Fruit fly (Drosophila melanogaster) whole organism, embryonic: ENCODE results near the gene CG4709.

Source experiments
- Aef1 ChIP-seq: fragments of 200-800 bp; sonication (Bioruptor generic); IDR thresholded peaks from 3 replicates; pipeline ENCODE4 v1.3.6; 2022; ENCODE audit warnings: missing biosample characterization, missing genetic modification characterization
- Atf-2 ChIP-seq: fragments of 200-800 bp; sonication (Bioruptor generic); optimal IDR thresholded peaks from 2 replicates; lab custom pipeline; 2016; ENCODE audit warnings: missing biosample characterization, missing genetic modification characterization
- C15 ChIP-seq: fragments of 200-800 bp; sonication (Bioruptor generic); IDR thresholded peaks from 3 replicates; pipeline ENCODE4 v1.3.6; 2022; ENCODE audit warnings: missing biosample characterization, missing genetic modification characterization
- CG10979 ChIP-seq: fragments of 200-800 bp; sonication (Bioruptor generic); optimal IDR thresholded peaks from 2 replicates; lab custom pipeline; 2018; ENCODE audit warnings: missing biosample characterization, mild to moderate bottlenecking, missing genetic modification characterization, moderate library complexity
- CG11504 ChIP-seq: fragments of 200-800 bp; sonication (Bioruptor generic); optimal IDR thresholded peaks from 3 replicates; lab custom pipeline; 2019; ENCODE audit warnings: missing biosample characterization, mild to moderate bottlenecking, missing genetic modification characterization, moderate library complexity
- CG12769 ChIP-seq: fragments of 200-800 bp; sonication (Bioruptor generic); optimal IDR thresholded peaks from 2 replicates; lab custom pipeline; 2019; ENCODE audit warnings: missing biosample characterization, mild to moderate bottlenecking, missing genetic modification characterization, moderate library complexity
- CG15601 ChIP-seq: fragments of 200-800 bp; sonication (Bioruptor generic); optimal IDR thresholded peaks from 3 replicates; lab custom pipeline; 2019; ENCODE audit warnings: missing biosample characterization, mild to moderate bottlenecking, missing genetic modification characterization, moderate library complexity
- CG18262 ChIP-seq: fragments of 200-800 bp; optimal IDR thresholded peaks from 3 replicates; lab custom pipeline; 2019; ENCODE audit warnings: missing biosample characterization, mild to moderate bottlenecking, missing genetic modification characterization, moderate library complexity
- CG2678 ChIP-seq: fragments of 200-800 bp; sonication (Bioruptor generic); optimal IDR thresholded peaks from 3 replicates; lab custom pipeline; 2019; ENCODE audit warnings: missing biosample characterization, mild to moderate bottlenecking, missing genetic modification characterization, moderate library complexity
- CG34422 ChIP-seq: fragments of 200-800 bp; sonication (Bioruptor generic); IDR thresholded peaks from 3 replicates; pipeline ENCODE4 v1.3.6; 2022; ENCODE audit warnings: missing biosample characterization, missing genetic modification characterization
- CG43689 ChIP-seq: fragments of 200-800 bp; sonication (Bioruptor generic); IDR thresholded peaks from 2 replicates; pipeline ENCODE4 v1.3.6; 2022; ENCODE audit warnings: missing biosample characterization, missing genetic modification characterization
- CG4404 ChIP-seq: fragments of 200-800 bp; sonication (Bioruptor generic); IDR thresholded peaks from 2 replicates; pipeline ENCODE4 v1.3.6; 2022; ENCODE audit warnings: missing biosample characterization, missing genetic modification characterization
- CG4820 ChIP-seq: fragments of 200-800 bp; sonication (Bioruptor generic); optimal IDR thresholded peaks from 3 replicates; lab custom pipeline; 2016; ENCODE audit warnings: missing biosample characterization, missing genetic modification characterization
- CG5953 ChIP-seq: fragments of 200-800 bp; sonication (Bioruptor generic); IDR thresholded peaks from 2 replicates; pipeline ENCODE4 v1.3.6; 2022; ENCODE audit warnings: missing biosample characterization, missing genetic modification characterization
- CG7987 ChIP-seq: fragments of 200-800 bp; sonication (Bioruptor generic); optimal IDR thresholded peaks from 2 replicates; lab custom pipeline; 2018; ENCODE audit warnings: missing biosample characterization, mild to moderate bottlenecking, missing genetic modification characterization, moderate library complexity
- CTCF ChIP-seq: fragments of 200-800 bp; sonication (Bioruptor generic); optimal IDR thresholded peaks from 2 replicates; lab custom pipeline; 2017; ENCODE audit warnings: missing biosample characterization, mild to moderate bottlenecking, missing genetic modification characterization, moderate library complexity
- Dll ChIP-seq: fragments of 200-800 bp; sonication (Bioruptor generic); IDR thresholded peaks from 4 replicates; pipeline ENCODE4 v1.3.6; 2022; ENCODE audit warnings: missing biosample characterization, missing genetic modification characterization; ENCODE audit not compliant: partially characterized antibody
- Fer1 ChIP-seq: fragments of 200-800 bp; sonication (Bioruptor generic); optimal IDR thresholded peaks from 2 replicates; lab custom pipeline; 2017; ENCODE audit warnings: missing biosample characterization, mild to moderate bottlenecking, missing genetic modification characterization
- Gsc ChIP-seq: fragments of 200-800 bp; sonication (Bioruptor generic); IDR thresholded peaks from 2 replicates; pipeline ENCODE4 v1.3.6; 2022; ENCODE audit warnings: missing biosample characterization, missing genetic modification characterization
- H15 ChIP-seq: fragments of 200-800 bp; sonication (Bioruptor generic); IDR thresholded peaks from 3 replicates; pipeline ENCODE4 v1.3.6; 2022; ENCODE audit warnings: missing biosample characterization, missing genetic modification characterization
- HLHmδ ChIP-seq: fragments of 200-800 bp; sonication (Bioruptor generic); optimal IDR thresholded peaks from 2 replicates; lab custom pipeline; 2018; ENCODE audit warnings: missing biosample characterization, mild to moderate bottlenecking, missing genetic modification characterization, moderate library complexity
- Hand ChIP-seq: fragments of 200-800 bp; sonication (Bioruptor generic); optimal IDR thresholded peaks from 2 replicates; lab custom pipeline; 2017; ENCODE audit warnings: mild to moderate bottlenecking, missing biosample characterization, missing genetic modification reagents, missing genetic modification characterization
- HmgZ ChIP-seq: fragments of 200-800 bp; sonication (Bioruptor generic); optimal IDR thresholded peaks from 2 replicates; lab custom pipeline; 2018; ENCODE audit warnings: missing biosample characterization, mild to moderate bottlenecking, missing genetic modification characterization
- Hr78 ChIP-seq, 2 experiments: fragments of 200-800 bp in 1 of 2; fragments of >200 bp in 1 of 2; sonication (Bioruptor generic) in 1 of 2; optimal IDR thresholded peaks; 2 replicates each; lab custom pipeline; 2017 to 2019; ENCODE audit warnings: missing biosample characterization in 2 of 2, missing genetic modification characterization in 2 of 2, mild to moderate bottlenecking in 1 of 2, moderate library complexity in 1 of 2
- Lhr ChIP-seq: fragments of 200-800 bp; sonication (Bioruptor generic); optimal IDR thresholded peaks from 3 replicates; lab custom pipeline; 2017; ENCODE audit warnings: mild to moderate bottlenecking, missing biosample characterization, missing genetic modification reagents, missing genetic modification characterization
- Opbp ChIP-seq: fragments of 200-800 bp; sonication (Bioruptor generic); IDR thresholded peaks from 3 replicates; pipeline ENCODE4 v1.3.6; 2022; ENCODE audit warnings: missing biosample characterization, missing genetic modification characterization; ENCODE audit not compliant: partially characterized antibody
- Poxn ChIP-seq: fragments of 200-800 bp; sonication (Bioruptor generic); IDR thresholded peaks from 2 replicates; pipeline ENCODE4 v1.3.6; 2022; ENCODE audit warnings: missing biosample characterization, missing genetic modification characterization
- Six4 ChIP-seq: fragments of 200-800 bp; sonication (Bioruptor generic); optimal IDR thresholded peaks from 2 replicates; lab custom pipeline; 2016; ENCODE audit warnings: missing biosample characterization, missing genetic modification characterization
- Spps ChIP-seq: fragments of 200-800 bp; sonication (Bioruptor generic); optimal IDR thresholded peaks from 2 replicates; lab custom pipeline; 2018; ENCODE audit warnings: missing biosample characterization, mild to moderate bottlenecking, missing genetic modification characterization
- Tbp ChIP-seq: fragments of >200 bp; optimal IDR thresholded peaks from 2 replicates; lab custom pipeline; 2018; ENCODE audit warnings: missing biosample characterization, missing genetic modification characterization
- Xrp1 ChIP-seq: fragments of 200-800 bp; sonication (Bioruptor generic); IDR thresholded peaks from 2 replicates; pipeline ENCODE4 v1.3.6; 2022; ENCODE audit warnings: missing biosample characterization, missing genetic modification characterization
- bigmax ChIP-seq: fragments of 200-800 bp; sonication (Bioruptor generic); optimal IDR thresholded peaks from 2 replicates; lab custom pipeline; 2018; ENCODE audit warnings: missing biosample characterization, mild to moderate bottlenecking, missing genetic modification characterization
- chif ChIP-seq, 2 experiments: fragments of 200-800 bp; sonication (Bioruptor generic); optimal IDR thresholded peaks; 3 replicates each; lab custom pipeline; 2016; ENCODE audit warnings: missing biosample characterization in 2 of 2, missing genetic modification characterization in 2 of 2
- chinmo ChIP-seq: fragments of 200-800 bp; sonication (Bioruptor generic); IDR thresholded peaks from 4 replicates; pipeline ENCODE4 v1.3.6; 2022; ENCODE audit warnings: missing biosample characterization, missing genetic modification characterization; ENCODE audit not compliant: partially characterized antibody
- emc ChIP-seq: fragments of 200-800 bp; sonication (Bioruptor generic); optimal IDR thresholded peaks from 2 replicates; lab custom pipeline; 2016; ENCODE audit warnings: missing biosample characterization, missing genetic modification characterization
- ham ChIP-seq: fragments of 200-800 bp; sonication (Bioruptor generic); IDR thresholded peaks from 2 replicates; pipeline ENCODE4 v1.3.6; 2022; ENCODE audit warnings: missing biosample characterization, missing genetic modification characterization
- lilli ChIP-seq: fragments of 200-800 bp; sonication (Bioruptor generic); optimal IDR thresholded peaks from 3 replicates; lab custom pipeline; 2016; ENCODE audit warnings: missing biosample characterization, missing genetic modification characterization
- lola ChIP-seq, 3 experiments: fragments of >200 bp in 2 of 3; fragments of 200-800 bp in 1 of 3; sonication (Bioruptor generic) in 1 of 3; optimal IDR thresholded peaks; 2 replicates each; lab custom pipeline; 2017 to 2019; ENCODE audit warnings: missing biosample characterization in 3 of 3, missing genetic modification characterization in 3 of 3, mild to moderate bottlenecking in 1 of 3, moderate library complexity in 1 of 3
- mam ChIP-seq: fragments of 200-800 bp; sonication (Bioruptor generic); optimal IDR thresholded peaks from 3 replicates; lab custom pipeline; 2016; ENCODE audit warnings: missing biosample characterization, missing genetic modification characterization
- nau ChIP-seq: fragments of 200-800 bp; sonication (Bioruptor generic); optimal IDR thresholded peaks from 3 replicates; lab custom pipeline; 2017; ENCODE audit warnings: missing biosample characterization, mild to moderate bottlenecking, missing genetic modification characterization, missing genetic modification reagents
- nerfin-2 ChIP-seq: fragments of 200-800 bp; sonication (Bioruptor generic); IDR thresholded peaks from 2 replicates; pipeline ENCODE4 v1.3.6; 2022; ENCODE audit warnings: missing biosample characterization, missing genetic modification characterization; ENCODE audit not compliant: partially characterized antibody
- nmo ChIP-seq: fragments of 200-800 bp; sonication (Bioruptor generic); optimal IDR thresholded peaks from 2 replicates; lab custom pipeline; 2018; ENCODE audit warnings: missing biosample characterization, mild to moderate bottlenecking, missing genetic modification characterization, moderate library complexity
- phol ChIP-seq: fragments of 200-800 bp; sonication (Bioruptor generic); optimal IDR thresholded peaks from 3 replicates; lab custom pipeline; 2018; ENCODE audit warnings: missing biosample characterization, mild to moderate bottlenecking, missing genetic modification characterization, moderate library complexity
- pnt ChIP-seq: fragments of 200-800 bp; sonication (Bioruptor generic); optimal IDR thresholded peaks from 3 replicates; lab custom pipeline; 2016; ENCODE audit warnings: missing biosample characterization, missing genetic modification characterization
- pzg ChIP-seq: fragments of 200-800 bp; sonication (Bioruptor generic); optimal IDR thresholded peaks from 3 replicates; lab custom pipeline; 2018; ENCODE audit warnings: missing biosample characterization, mild to moderate bottlenecking, missing genetic modification characterization, moderate library complexity
- repo ChIP-seq: fragments of 200-800 bp; sonication (Bioruptor generic); optimal IDR thresholded peaks from 2 replicates; lab custom pipeline; 2016; ENCODE audit warnings: missing biosample characterization, missing genetic modification characterization
- sd ChIP-seq: fragments of 200-800 bp; sonication (Bioruptor generic); optimal IDR thresholded peaks from 3 replicates; lab custom pipeline; 2018; ENCODE audit warnings: missing biosample characterization, mild to moderate bottlenecking, missing genetic modification characterization, moderate library complexity
- sens-2 ChIP-seq: fragments of 200-800 bp; sonication (Bioruptor generic); IDR thresholded peaks from 2 replicates; pipeline ENCODE4 v1.3.6; 2022; ENCODE audit warnings: missing biosample characterization, missing genetic modification characterization
- slbo ChIP-seq: fragments of 200-800 bp; sonication (Bioruptor generic); IDR thresholded peaks from 2 replicates; pipeline ENCODE4 v1.3.6; 2022; ENCODE audit warnings: missing biosample characterization, missing genetic modification characterization
- trh ChIP-seq: fragments of 200-800 bp; sonication (Bioruptor generic); optimal IDR thresholded peaks from 2 replicates; lab custom pipeline; 2016; ENCODE audit warnings: missing biosample characterization, missing genetic modification characterization
- zfh1 ChIP-seq: fragments of 200-800 bp; sonication (Bioruptor generic); IDR thresholded peaks from 3 replicates; pipeline ENCODE4 v1.3.6; 2022; ENCODE audit warnings: missing biosample characterization, missing genetic modification characterization

CG4709 gene

DNA sequence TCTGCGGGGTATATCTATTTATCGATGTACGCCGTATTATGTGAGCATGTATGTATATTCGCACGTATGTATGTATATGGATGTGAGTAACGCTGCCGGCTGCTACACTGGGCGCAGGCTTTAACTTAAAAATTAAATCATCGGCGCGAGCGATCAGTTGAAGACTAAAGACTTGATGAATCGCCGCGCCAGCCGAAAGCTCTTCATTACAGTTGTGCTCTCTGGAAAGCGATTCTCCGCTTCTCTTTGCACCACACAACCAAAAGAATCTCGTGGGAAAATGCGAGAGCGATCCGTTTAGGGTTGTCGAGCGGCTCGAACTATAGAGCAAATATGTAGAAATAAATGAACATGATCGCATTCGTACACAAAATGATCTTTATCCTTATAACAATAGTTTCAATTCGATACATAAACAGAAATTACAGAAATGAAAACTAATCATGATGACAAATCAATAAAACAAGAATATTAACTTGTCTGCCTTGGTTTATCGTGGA, 45.6 kb upstream of the CG4709 start, which contains the start of gene CG13124 (continued):
- TF ChIP-seq Atf-2 (GFP tag; lab: Kevin White, UChicago) (no peak), Tbp (GFP tag; lab: Kevin White, UChicago) (no peak), Hand (GFP tag; lab: Kevin White, UChicago) (peak; percentile 50), lola (GFP tag; optimal IDR thresholded peaks at IDR 0.05; lab: Kevin White, UChicago) (no peak), C15 (no peak), nerfin-2 (GFP tag; lab: Robert Waterston, UW) (no peak), Hr78 (GFP tag; optimal IDR thresholded peaks at IDR 0.05; lab: Kevin White, UChicago) (no peak), Gsc (no peak), CG12769 (tag; lab: Kevin White, UChicago) (peak; percentile 53), Poxn (no peak), phol (no peak), lilli (peak; percentile 59), Six4 (GFP tag; lab: Kevin White, UChicago) (no peak), CG4820 (GFP tag; lab: Kevin White, UChicago) (no peak), Dll (no peak), chinmo (peak; percentile 80; the same call in 1 of the 4 replicates), zfh1 (no peak), HLHmδ (GFP tag; lab: Kevin White, UChicago) (no peak), CG15601 (tag; lab: Kevin White, UChicago) (no peak), CG5953 (no peak), CG18262 (tag; lab: Kevin White, UChicago) (no peak), bigmax (no peak), CG4404 (GFP tag; lab: Robert Waterston, UW) (no peak), ham (GFP tag; lab: Robert Waterston, UW) (no peak), CG7987 (no peak), Fer1 (GFP tag; lab: Kevin White, UChicago) (peak; percentile 39), mam (peak; percentile 8), chif (GFP tag; optimal IDR thresholded peaks at IDR 0.05; lab: Kevin White, UChicago) (no peak), CG11504 (peak; percentile 5), Spps (tag; lab: Kevin White, UChicago) (no peak), Aef1 (GFP tag; lab: Robert Waterston, UW) (no peak), nmo (no peak), slbo (GFP tag; lab: Robert Waterston, UW) (peak; percentile 49; the same call in 1 of the 2 replicates), HmgZ (tag; lab: Kevin White, UChicago) (peak; percentile 0), Xrp1 (GFP tag; lab: Robert Waterston, UW) (peak; percentile 38; the same call in 1 of the 2 replicates), Lhr (GFP tag; lab: Kevin White, UChicago) (no peak), sd (no peak), CG34422 (no peak; the same call in 2 of the 3 replicates), CG2678 (peak; percentile 43), CG43689 (no peak), emc (no peak), nau (GFP tag; lab: Kevin White, UChicago) (no peak), trh (GFP tag; lab: Kevin White, UChicago) (no peak), CG10979 (tag; lab: Kevin White, UChicago) (no peak), repo (GFP tag; lab: Kevin White, UChicago) (no peak), Opbp (GFP tag; lab: Robert Waterston, UW) (no peak), pzg (GFP tag; lab: Kevin White, UChicago) (no peak), sens-2 (GFP tag; lab: Robert Waterston, UW) (0 out of 2 replicates have a peak, but pooled peaks have one; percentile 10), pnt (GFP tag; lab: Kevin White, UChicago) (no peak), CTCF (GFP tag; lab: Kevin White, UChicago) (no peak), H15 (GFP tag; lab: Robert Waterston, UW) (no peak)
